Worm (Caenorhabditis elegans): ENCODE results near the gene swsn-3.
A peak's percentile ranks its signal among the peaks of the same experiment; 100 is the strongest.

Gene swsn-3

DNA sequence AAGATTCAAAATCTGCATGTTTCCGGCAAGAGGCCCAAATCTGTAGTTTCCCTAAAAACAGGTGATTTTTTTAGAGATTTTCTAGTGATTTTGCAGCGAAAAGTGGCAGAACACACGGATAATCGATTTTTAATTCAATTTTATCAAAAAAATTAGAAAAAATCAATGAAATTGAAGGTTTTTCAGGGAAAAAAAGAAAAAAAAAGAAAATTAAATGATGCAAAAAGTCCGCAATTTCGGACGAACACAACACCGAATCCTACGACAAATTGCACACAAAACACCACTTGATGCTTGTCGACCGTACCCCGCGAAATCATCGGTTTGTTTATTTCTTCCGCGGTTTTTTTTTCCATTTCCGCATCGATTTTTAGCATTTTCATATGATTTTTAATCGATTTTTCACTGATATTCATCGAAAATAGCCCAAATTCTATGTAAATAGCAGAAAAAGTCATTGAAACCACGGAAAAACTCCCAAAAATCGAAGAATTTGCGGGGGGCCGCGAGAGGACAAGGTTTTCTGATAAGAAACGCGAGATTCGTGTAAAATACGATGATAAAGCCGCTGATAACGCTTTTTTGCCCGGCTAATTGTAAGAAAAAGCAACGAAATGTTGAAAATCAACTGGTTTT is 46.6 kb upstream of the swsn-3 start, which contains the start of gene tufm-1:
Gene tufm-1, minus strand, starts transcription at position 51 of the 636 bp plus-strand sequence.
- TF ChIP-seq ztf-3 (GFP tag; optimal IDR thresholded peaks at IDR 0.05) = no peak
- TF ChIP-seq hlh-12 (tag; optimal IDR thresholded peaks at IDR 0.05) = no peak
- TF ChIP-seq lsl-1 (GFP tag; optimal IDR thresholded peaks at IDR 0.05) = peak; percentile 78
- no peak for TF ChIP-seq cebp-1 (GFP tag; IDR thresholded peaks at IDR 0.05)
- TF ChIP-seq cebp-1 (tag; optimal IDR thresholded peaks at IDR 0.05) = peak; percentile 11
- TF ChIP-seq snpc-4 (GFP tag; optimal IDR thresholded peaks at IDR 0.05) = no peak
- TF ChIP-seq snpc-4 (tag; optimal IDR thresholded peaks at IDR 0.05) = peak in 1 of 4 experiments; percentile 33
- peak; percentile 38 for TF ChIP-seq lin-40 (tag; optimal IDR thresholded peaks at IDR 0.05)
- no peak for TF ChIP-seq pbrm-1 (GFP tag; IDR thresholded peaks at IDR 0.05)
- TF ChIP-seq attf-5 (GFP tag; optimal IDR thresholded peaks at IDR 0.05) = peak; percentile 46
- TF ChIP-seq ceh-91 (GFP tag; IDR thresholded peaks at IDR 0.05) = peak; percentile 42; the same call in 1 of the 2 replicates
- no peak for TF ChIP-seq sdz-38 (tag; optimal IDR thresholded peaks at IDR 0.05)
- no peak for TF ChIP-seq nhr-179 (tag; optimal IDR thresholded peaks at IDR 0.05)
- TF ChIP-seq attf-3 (GFP tag; conservative IDR thresholded peaks at IDR 0.05) = no peak
- TF ChIP-seq bed-1 (GFP tag; IDR thresholded peaks at IDR 0.05) = no peak
- TF ChIP-seq Y53F4B.3 (GFP tag; IDR thresholded peaks at IDR 0.05) = no peak
- peak; percentile 62 for TF ChIP-seq F23B12.7 (tag; optimal IDR thresholded peaks at IDR 0.05; ENCODE audit: insufficient read depth)
- TF ChIP-seq nfya-2 (GFP tag; IDR thresholded peaks at IDR 0.05) = no peak
- TF ChIP-seq B0261.1 (tag; optimal IDR thresholded peaks at IDR 0.05) = no peak
- TF ChIP-seq madf-6 (GFP tag; IDR thresholded peaks at IDR 0.05) = peak; percentile 82
- peak; percentile 39 for TF ChIP-seq madf-8 (GFP tag; conservative IDR thresholded peaks at IDR 0.05)
- TF ChIP-seq nhr-80 (tag; optimal IDR thresholded peaks at IDR 0.05) = peak; percentile 13
- peak; percentile 53 for TF ChIP-seq F33H1.4 (GFP tag; IDR thresholded peaks at IDR 0.05)
- no peak for TF ChIP-seq egl-44 (GFP tag; IDR thresholded peaks at IDR 0.05)
- peak; percentile 19 for TF ChIP-seq lin-54 (GFP tag; optimal IDR thresholded peaks at IDR 0.05)
- TF ChIP-seq F49E8.2 (tag; optimal IDR thresholded peaks at IDR 0.05; ENCODE audit: insufficient read depth) = no peak
- 0 out of 2 replicates have a peak, but pooled peaks have one; percentile 19 for TF ChIP-seq ztf-28 (GFP tag; IDR thresholded peaks at IDR 0.05)
- TF ChIP-seq rpc-1 (optimal IDR thresholded peaks at IDR 0.05) = no peak
- TF ChIP-seq rpc-1 (tag; optimal IDR thresholded peaks at IDR 0.05) = no peak
- no peak for TF ChIP-seq sea-2 (GFP tag; IDR thresholded peaks at IDR 0.05)
- TF ChIP-seq him-1 (tag; optimal IDR thresholded peaks at IDR 0.05) = no peak
- TF ChIP-seq F22D6.2 (tag; optimal IDR thresholded peaks at IDR 0.05) = no peak
- TF ChIP-seq efl-1 (GFP tag; optimal IDR thresholded peaks at IDR 0.05) = peak; percentile 71
- TF ChIP-seq tbp1 (GFP tag; optimal IDR thresholded peaks at IDR 0.05) = peak; percentile 16
- no peak for TF ChIP-seq egrh-3 (GFP tag; IDR thresholded peaks at IDR 0.05)
- no peak for TF ChIP-seq nhr-120 (GFP tag; IDR thresholded peaks at IDR 0.05)
- TF ChIP-seq cebp-2 (GFP tag; IDR thresholded peaks at IDR 0.05) = no peak
- TF ChIP-seq B0336.3 (GFP tag; IDR thresholded peaks at IDR 0.05) = no peak
- TF ChIP-seq mcd-1 (GFP tag; IDR thresholded peaks at IDR 0.05) = peak; percentile 70
- TF ChIP-seq lin-35 (GFP tag; optimal IDR thresholded peaks at IDR 0.05) = peak in 1 of 3 experiments; percentile 66
- TF ChIP-seq nhr-90 (tag; optimal IDR thresholded peaks at IDR 0.05) = no peak
- TF ChIP-seq fkh-3 (tag; optimal IDR thresholded peaks at IDR 0.05) = no peak
- peak; percentile 30 for TF ChIP-seq xnd-1 (tag; optimal IDR thresholded peaks at IDR 0.05)
- TF ChIP-seq pha-4 (tag; optimal IDR thresholded peaks at IDR 0.05) = peak; percentile 17
- no peak for TF ChIP-seq repo-1 (tag; optimal IDR thresholded peaks at IDR 0.05)
- TF ChIP-seq B0019.2 (GFP tag; conservative IDR thresholded peaks at IDR 0.05) = no peak
- peak; percentile 28 for TF ChIP-seq dpl-1 (GFP tag; optimal IDR thresholded peaks at IDR 0.05)
- TF ChIP-seq D2030.7 (GFP tag; IDR thresholded peaks at IDR 0.05) = peak; percentile 18; the same call in 1 of the 2 replicates

All from whole organism, young adult.